Worm (Caenorhabditis elegans) whole organism, L2 larva: ENCODE measurements around the gene elo-9.

Source experiments
- F13H6.1 ChIP-seq: sonication (generic microtip); optimal IDR thresholded peaks from 2 replicates; lab custom pipeline; 2016; ENCODE audit warnings: missing genetic modification characterization, missing compliant biosample characterization
- R02D3.7 ChIP-seq: fragments of 150-350 bp; optimal IDR thresholded peaks from 2 replicates; lab custom pipeline; 2014; ENCODE audit warnings: missing biosample characterization, missing genetic modification characterization
- Y55F3AM.14 ChIP-seq: fragments of 200-800 bp; sonication (Bioruptor generic); optimal IDR thresholded peaks from 2 replicates; lab custom pipeline; 2018; ENCODE audit warnings: mild to moderate bottlenecking, missing genetic modification characterization, missing compliant biosample characterization
- ZK546.5 ChIP-seq: sonication (generic microtip); optimal IDR thresholded peaks from 2 replicates; lab custom pipeline; 2017; ENCODE audit warnings: missing biosample characterization, missing genetic modification characterization
- alr-1 ChIP-seq: fragments of 150-350 bp; optimal IDR thresholded peaks from 2 replicates; lab custom pipeline; 2014; ENCODE audit warnings: missing biosample characterization, missing genetic modification characterization
- aly-2 ChIP-seq: fragments of 150-350 bp; optimal IDR thresholded peaks from 2 replicates; lab custom pipeline; 2014; ENCODE audit warnings: missing biosample characterization, missing genetic modification characterization
- ama-1 ChIP-seq: fragments of 150-350 bp; optimal IDR thresholded peaks from 2 replicates; lab custom pipeline; 2018; ENCODE audit warnings: inconsistent platforms
- blmp-1 ChIP-seq: sonication (generic microtip); optimal IDR thresholded peaks from 2 replicates; lab custom pipeline; 2017; ENCODE audit warnings: missing genetic modification characterization, mild to moderate bottlenecking, missing compliant biosample characterization, antibody characterized with exemption, moderate library complexity; ENCODE audit not compliant: insufficient read depth
- ceh-16 ChIP-seq: fragments of 150-350 bp; optimal IDR thresholded peaks from 2 replicates; lab custom pipeline; 2014; ENCODE audit warnings: missing biosample characterization, missing genetic modification characterization
- ceh-82 ChIP-seq: fragments of 150-350 bp; optimal IDR thresholded peaks from 2 replicates; lab custom pipeline; 2014; ENCODE audit warnings: missing biosample characterization, missing genetic modification characterization
- crh-2 ChIP-seq: sonication (generic microtip); optimal IDR thresholded peaks from 2 replicates; lab custom pipeline; 2017; ENCODE audit warnings: missing biosample characterization, missing genetic modification characterization
- dmd-4 ChIP-seq: sonication (generic microtip); optimal IDR thresholded peaks from 2 replicates; lab custom pipeline; 2017; ENCODE audit warnings: missing biosample characterization, missing genetic modification characterization
- elt-1 ChIP-seq: fragments of 150-350 bp; optimal IDR thresholded peaks from 2 replicates; lab custom pipeline; 2014; ENCODE audit warnings: missing biosample characterization, missing genetic modification characterization
- elt-3 ChIP-seq: sonication (generic microtip); optimal IDR thresholded peaks from 2 replicates; lab custom pipeline; 2017; ENCODE audit warnings: missing biosample characterization, missing genetic modification characterization
- fos-1 ChIP-seq: fragments of 150-350 bp; optimal IDR thresholded peaks from 2 replicates; lab custom pipeline; 2014; ENCODE audit warnings: missing biosample characterization, missing genetic modification characterization
- lin-13 ChIP-seq: fragments of 150-350 bp; optimal IDR thresholded peaks from 2 replicates; lab custom pipeline; 2014; ENCODE audit warnings: missing biosample characterization, missing genetic modification reagents, missing genetic modification characterization
- lin-39 ChIP-seq: fragments of 150-350 bp; optimal IDR thresholded peaks from 2 replicates; lab custom pipeline; 2014; ENCODE audit warnings: missing biosample characterization, missing genetic modification reagents, missing genetic modification characterization
- mab-5 ChIP-seq: fragments of 150-350 bp; optimal IDR thresholded peaks from 2 replicates; lab custom pipeline; 2014; ENCODE audit warnings: missing biosample characterization, missing genetic modification characterization
- mbf-1 ChIP-seq: sonication (generic microtip); optimal IDR thresholded peaks from 2 replicates; lab custom pipeline; 2017; ENCODE audit warnings: missing biosample characterization, missing genetic modification characterization
- nhr-10 ChIP-seq: sonication (generic microtip); optimal IDR thresholded peaks from 2 replicates; lab custom pipeline; 2017; ENCODE audit warnings: missing biosample characterization, missing genetic modification characterization
- nhr-12 ChIP-seq: fragments of 150-350 bp; optimal IDR thresholded peaks from 2 replicates; lab custom pipeline; 2014; ENCODE audit warnings: missing biosample characterization, missing genetic modification characterization
- nhr-129 ChIP-seq: fragments of 150-350 bp; optimal IDR thresholded peaks from 2 replicates; lab custom pipeline; 2014; ENCODE audit warnings: missing biosample characterization, missing genetic modification characterization
- nhr-237 ChIP-seq: fragments of 150-350 bp; optimal IDR thresholded peaks from 2 replicates; lab custom pipeline; 2014; ENCODE audit warnings: missing biosample characterization, missing genetic modification characterization
- nhr-25 ChIP-seq: fragments of 150-350 bp; sonication (generic microtip); optimal IDR thresholded peaks from 3 replicates; lab custom pipeline; 2014; ENCODE audit warnings: missing biosample characterization, missing genetic modification characterization
- nhr-77 ChIP-seq: fragments of 150-350 bp; optimal IDR thresholded peaks from 2 replicates; lab custom pipeline; 2014; ENCODE audit warnings: missing biosample characterization, missing genetic modification characterization
- peb-1 ChIP-seq: fragments of 150-350 bp; optimal IDR thresholded peaks from 2 replicates; lab custom pipeline; 2014; ENCODE audit warnings: missing biosample characterization, missing genetic modification characterization
- sem-4 ChIP-seq: fragments of 150-350 bp; optimal IDR thresholded peaks from 2 replicates; lab custom pipeline; 2014; ENCODE audit warnings: missing biosample characterization, missing genetic modification reagents, missing genetic modification characterization
- skn-1 ChIP-seq: sonication (generic microtip); optimal IDR thresholded peaks from 2 replicates; lab custom pipeline; 2017; ENCODE audit warnings: missing biosample characterization, missing genetic modification characterization
- sma-3 ChIP-seq: sonication (generic microtip); optimal IDR thresholded peaks from 2 replicates; lab custom pipeline; 2016; ENCODE audit warnings: missing genetic modification reagents, missing genetic modification characterization, missing compliant biosample characterization
- sma-9 ChIP-seq, 2 experiments: fragments of 150-350 bp in 1 of 2; sonication (generic microtip) in 1 of 2; optimal IDR thresholded peaks; 2 replicates each; lab custom pipeline; 2014 to 2016; ENCODE audit warnings: missing genetic modification characterization in 2 of 2, mild to moderate bottlenecking in 1 of 2, missing biosample characterization in 1 of 2, missing compliant biosample characterization in 1 of 2, missing genetic modification reagents in 1 of 2, moderate library complexity in 1 of 2
- snpc-4 ChIP-seq: fragments of 150-350 bp; optimal IDR thresholded peaks from 2 replicates; lab custom pipeline; 2014; ENCODE audit warnings: missing biosample characterization, missing genetic modification characterization
- unc-39 ChIP-seq: fragments of 150-350 bp; optimal IDR thresholded peaks from 2 replicates; lab custom pipeline; 2014; ENCODE audit warnings: missing biosample characterization, missing genetic modification characterization
- unc-55 ChIP-seq: fragments of 150-350 bp; sonication (generic microtip); optimal IDR thresholded peaks from 3 replicates; lab custom pipeline; 2014; ENCODE audit warnings: missing biosample characterization, missing genetic modification reagents, missing genetic modification characterization
- zag-1 ChIP-seq: fragments of 150-350 bp; optimal IDR thresholded peaks from 2 replicates; lab custom pipeline; 2014; ENCODE audit warnings: missing biosample characterization, missing genetic modification characterization
- ztf-1 ChIP-seq: fragments of 200-800 bp; sonication (Bioruptor generic); conservative IDR thresholded peaks from 2 replicates; pipeline ENCODE4 v1.3.6; 2022; ENCODE audit warnings: missing genetic modification characterization, missing compliant biosample characterization
- ztf-11 ChIP-seq: sonication (generic microtip); optimal IDR thresholded peaks from 2 replicates; lab custom pipeline; 2017; ENCODE audit warnings: missing biosample characterization, missing genetic modification characterization
- ztf-4 ChIP-seq: fragments of 150-350 bp; optimal IDR thresholded peaks from 2 replicates; lab custom pipeline; 2014; ENCODE audit warnings: missing biosample characterization, missing genetic modification characterization

The elo-9 gene

DNA sequence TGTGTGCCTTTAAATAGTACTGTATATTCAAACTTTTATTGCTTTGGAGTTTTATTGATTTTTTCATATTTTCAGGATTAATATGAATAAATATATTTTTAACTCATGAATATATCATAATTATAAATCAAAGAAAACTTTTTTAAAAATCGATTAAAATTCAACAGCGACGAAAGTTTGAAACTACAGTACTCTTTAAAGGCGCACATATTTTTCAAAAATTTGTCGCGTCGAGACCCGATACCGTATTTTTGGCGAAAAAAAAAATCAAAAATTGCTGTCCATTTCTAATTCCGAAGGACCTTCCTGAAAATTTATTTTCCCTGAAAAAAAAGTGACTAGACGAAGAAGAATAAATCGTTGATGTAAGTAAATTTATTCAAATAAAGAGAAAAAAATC is 4.4 kb upstream of the elo-9 start:
- no peak for TF ChIP-seq nhr-237 (tag; lab: Kevin White, UChicago)
- no peak for TF ChIP-seq peb-1 (tag; lab: Kevin White, UChicago)
- no peak for TF ChIP-seq Y55F3AM.14 (GFP tag; lab: Kevin White, UChicago)
- TF ChIP-seq sma-3 (GFP tag; lab: Kevin White, UChicago), result no peak
- TF ChIP-seq unc-55, result no peak
- no peak for TF ChIP-seq skn-1 (tag; lab: Kevin White, UChicago)
- no peak for TF ChIP-seq R02D3.7 (tag; lab: Kevin White, UChicago)
- no peak for TF ChIP-seq mab-5
- no peak for TF ChIP-seq F13H6.1
- TF ChIP-seq aly-2 (tag; lab: Kevin White, UChicago), result no peak
- no peak for TF ChIP-seq ceh-82 (tag; lab: Kevin White, UChicago)
- no peak for TF ChIP-seq ztf-1 (GFP tag; lab: Robert Waterston, UW)
- no peak for TF ChIP-seq unc-39 (tag; lab: Kevin White, UChicago)
- TF ChIP-seq dmd-4 (tag; lab: Kevin White, UChicago), result no peak
- no peak for TF ChIP-seq nhr-77 (tag; lab: Kevin White, UChicago)

DNA sequence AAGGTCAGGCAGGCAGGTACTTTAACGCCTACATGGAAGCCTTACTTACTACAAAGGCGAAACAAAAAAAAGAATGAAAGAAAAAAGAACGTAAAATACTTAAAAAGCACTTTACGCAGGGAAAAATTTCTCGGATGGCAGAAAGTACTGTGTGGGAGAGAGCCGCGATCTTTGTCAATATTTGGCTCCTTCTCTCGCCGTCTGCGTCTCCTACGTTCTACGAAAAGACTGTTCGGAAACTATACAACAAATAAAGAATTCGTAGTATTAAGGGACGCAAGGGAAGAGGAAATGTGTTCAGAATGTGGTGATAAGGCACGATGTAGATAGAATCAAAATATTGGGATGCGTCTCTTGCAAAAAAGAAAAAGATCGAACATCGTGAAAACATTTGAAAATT is 3.2 kb upstream of the elo-9 start:
- TF ChIP-seq F13H6.1, result peak; percentile 27
- TF ChIP-seq dmd-4 (tag; lab: Kevin White, UChicago), result no peak
- TF ChIP-seq, all 48 proteins: peak for 1

DNA sequence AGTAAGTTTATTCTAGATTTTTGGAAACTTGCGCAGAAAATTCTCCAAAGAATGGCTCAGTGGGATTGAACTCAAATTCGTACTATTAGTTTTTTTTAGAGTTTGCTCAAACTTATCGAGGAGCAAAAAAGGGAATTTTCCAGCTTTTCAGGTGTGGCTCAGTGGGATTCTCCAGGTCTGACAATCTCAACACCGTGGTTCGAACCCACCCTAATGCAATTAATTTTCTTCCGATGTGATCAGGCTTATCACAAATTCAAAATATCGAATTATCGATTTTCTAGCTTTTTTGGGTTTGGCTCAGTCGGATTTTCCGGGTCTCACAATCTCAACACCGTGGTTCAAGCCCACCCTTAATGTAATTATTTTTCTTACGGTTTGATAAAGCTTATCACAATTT is 2.5 kb upstream of the elo-9 start:
- TF ChIP-seq sem-4 (tag; lab: Kevin White, UChicago) (no peak), ceh-82 (tag; lab: Kevin White, UChicago) (no peak), snpc-4 (tag; lab: Kevin White, UChicago) (no peak), sma-3 (GFP tag; lab: Kevin White, UChicago) (no peak), nhr-129 (no peak), dmd-4 (tag; lab: Kevin White, UChicago) (no peak), unc-39 (tag; lab: Kevin White, UChicago) (no peak), nhr-25 (no peak), skn-1 (tag; lab: Kevin White, UChicago) (no peak), ama-1 (no peak), ceh-16 (tag; lab: Kevin White, UChicago) (no peak), nhr-12 (tag; lab: Kevin White, UChicago) (no peak), lin-39 (tag; lab: Kevin White, UChicago) (no peak), lin-13 (GFP tag; lab: Kevin White, UChicago) (no peak), ztf-1 (GFP tag; lab: Robert Waterston, UW) (no peak), ztf-4 (tag; lab: Kevin White, UChicago) (no peak), alr-1 (tag; lab: Kevin White, UChicago) (no peak), peb-1 (tag; lab: Kevin White, UChicago) (no peak)

DNA sequence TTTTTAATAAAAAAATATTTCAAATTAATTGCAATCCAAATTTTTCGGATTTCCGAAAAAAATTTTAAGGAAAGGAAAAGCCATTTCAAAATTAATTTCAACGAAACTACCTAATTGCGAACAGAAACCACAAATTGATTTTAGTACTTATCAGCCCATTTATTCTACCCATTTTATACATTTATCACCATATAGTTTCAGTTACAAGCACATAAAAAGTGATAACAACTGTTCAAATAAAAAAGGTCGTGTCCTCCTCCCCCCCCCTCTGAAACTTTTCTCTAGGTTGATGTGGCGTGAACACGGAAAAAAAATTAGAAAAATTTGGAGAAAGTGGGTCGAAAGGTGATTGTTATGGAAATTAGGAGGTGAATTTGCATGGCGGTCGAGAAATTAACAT is 969 bp upstream of the elo-9 start:
- TF ChIP-seq ztf-1 (GFP tag; lab: Robert Waterston, UW), result no peak
- peak; percentile 88 for TF ChIP-seq fos-1
- TF ChIP-seq F13H6.1, result no peak
- no peak for TF ChIP-seq elt-1 (tag; lab: Kevin White, UChicago)
- peak; percentile 4 for TF ChIP-seq crh-2
- no peak for TF ChIP-seq ZK546.5 (tag; lab: Kevin White, UChicago)
- TF ChIP-seq lin-13 (GFP tag; lab: Kevin White, UChicago), result no peak
- TF ChIP-seq dmd-4 (tag; lab: Kevin White, UChicago), result no peak

DNA sequence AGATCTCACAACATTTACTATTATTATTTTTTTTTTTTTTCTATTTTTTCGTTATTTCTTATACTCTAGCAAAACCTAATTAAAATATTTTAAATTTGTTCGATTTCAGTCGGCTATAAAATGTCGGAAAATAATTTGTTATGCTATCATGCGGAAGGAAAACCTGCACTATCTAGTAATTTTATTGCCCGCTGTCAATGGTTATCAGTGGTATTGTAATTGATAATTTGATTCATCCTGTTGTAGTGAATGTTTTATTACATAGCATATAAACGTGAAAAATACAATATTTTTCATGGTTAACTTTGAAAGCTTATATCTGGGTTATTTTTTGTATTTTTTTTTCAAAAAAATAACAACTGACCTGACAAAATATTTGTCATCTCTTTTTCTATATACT is 4.6 kb downstream of the elo-9 start:
- TF ChIP-seq peb-1 (tag; lab: Kevin White, UChicago), result no peak
- peak; percentile 89 for TF ChIP-seq fos-1

DNA sequence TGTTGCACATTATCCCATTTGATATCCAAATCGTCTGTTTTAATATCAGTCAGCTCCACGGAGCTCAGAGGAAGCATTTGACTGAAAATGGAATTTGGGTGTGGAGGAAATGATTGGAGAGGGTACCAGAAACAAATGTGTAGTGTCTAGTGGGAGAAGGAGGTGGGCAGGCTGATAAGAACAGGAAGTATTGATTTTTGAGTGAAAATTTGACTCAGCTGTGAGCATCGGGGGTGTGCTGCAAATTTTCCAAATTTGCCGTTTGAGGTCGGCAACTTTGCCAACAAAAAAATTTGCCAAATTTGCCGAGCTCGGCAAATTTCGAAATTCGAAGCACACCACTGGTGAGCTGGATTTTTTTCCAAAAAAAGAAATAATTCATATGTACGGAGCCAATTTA is 5.8 kb downstream of the elo-9 start, which contains the start of gene Y53F4B.1:
TSS of gene Y53F4B.1 (minus strand) at position 101 of the 400 bp plus-strand sequence.
- no peak for TF ChIP-seq dmd-4 (tag; lab: Kevin White, UChicago)
- peak; percentile 26 for TF ChIP-seq fos-1

DNA sequence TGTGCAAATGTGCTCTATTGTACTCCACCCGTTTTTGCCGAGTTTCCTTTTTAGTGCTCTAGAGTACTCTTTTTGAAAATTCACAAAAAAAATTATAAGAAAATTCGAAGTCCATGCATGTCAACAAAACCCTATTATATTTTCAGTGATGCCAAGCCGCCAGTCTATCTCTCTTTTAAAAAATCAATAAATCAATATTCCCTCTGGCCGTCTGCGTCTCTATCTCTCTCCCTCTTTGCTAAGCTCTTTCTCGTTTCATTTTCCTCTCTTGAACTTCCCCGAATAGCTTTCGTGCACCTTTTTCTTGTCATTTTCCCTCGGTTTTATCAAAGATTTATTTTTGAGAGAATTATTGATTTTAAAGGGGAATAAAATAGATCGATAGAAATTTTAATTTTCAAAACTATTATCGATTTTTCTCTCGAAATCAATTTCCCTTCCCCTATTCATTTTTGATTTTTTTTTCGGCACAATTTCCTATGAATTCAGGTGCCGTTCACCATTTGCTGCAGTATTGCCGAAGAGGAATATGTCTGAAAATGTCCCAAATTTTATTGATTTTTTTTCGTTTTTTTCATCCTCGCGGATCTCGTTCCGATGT is 11.3 kb downstream of the elo-9 start:
- TF ChIP-seq mbf-1 (tag; lab: Kevin White, UChicago), result no peak
- TF ChIP-seq ZK546.5 (tag; lab: Kevin White, UChicago), result no peak
- TF ChIP-seq zag-1, result no peak
- TF ChIP-seq dmd-4 (tag; lab: Kevin White, UChicago), result no peak
- no peak for TF ChIP-seq sma-9 (GFP tag; optimal IDR thresholded peaks at IDR 0.05; lab: Kevin White, UChicago)
- TF ChIP-seq sma-9 (tag; optimal IDR thresholded peaks at IDR 0.05; lab: Kevin White, UChicago), result no peak
- no peak for TF ChIP-seq elt-3
- no peak for TF ChIP-seq unc-39 (tag; lab: Kevin White, UChicago)
- TF ChIP-seq skn-1 (tag; lab: Kevin White, UChicago), result no peak
- no peak for TF ChIP-seq blmp-1
- TF ChIP-seq nhr-12 (tag; lab: Kevin White, UChicago), result no peak
- TF ChIP-seq mab-5, result no peak
- TF ChIP-seq nhr-10 (tag; lab: Kevin White, UChicago), result no peak
- no peak for TF ChIP-seq ztf-11 (tag; lab: Kevin White, UChicago)
